Worm (Caenorhabditis elegans): Measurements from ENCODE around the gene F13B6.1.

The F13B6.1 gene

DNA sequence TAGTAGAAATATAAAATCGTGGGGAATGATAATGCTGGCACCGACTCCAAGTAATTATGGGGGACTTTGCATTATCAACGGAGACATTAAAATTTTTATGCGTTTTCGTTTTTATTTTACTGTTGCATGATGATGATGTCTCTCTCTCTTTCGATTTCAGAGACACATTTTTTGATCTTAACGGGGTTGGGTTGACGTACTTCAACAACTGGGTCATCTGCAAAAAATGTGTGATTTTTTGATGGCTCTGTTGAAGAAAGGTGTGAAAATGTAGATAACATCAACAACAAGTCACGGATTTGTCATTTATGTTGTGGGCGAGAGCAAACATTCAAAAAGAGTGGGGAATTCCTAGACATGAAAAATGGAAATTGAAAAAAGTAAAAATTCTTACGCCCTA lies 45.0 kb downstream of the F13B6.1 start, which contains the start of gene F55G1.15:
TSS of gene F55G1.15 (minus strand) at position 101 of the 400 bp plus-strand sequence.
- TF ChIP-seq ztf-29 (GFP tag; IDR thresholded peaks at IDR 0.05), result no peak
- TF ChIP-seq ref-1 (GFP tag; conservative IDR thresholded peaks at IDR 0.05), result no peak
- no peak for TF ChIP-seq tab-1 (GFP tag; IDR thresholded peaks at IDR 0.05)
- no peak for TF ChIP-seq med-1 (GFP tag; optimal IDR thresholded peaks at IDR 0.05; ENCODE audit: insufficient read depth)

DNA sequence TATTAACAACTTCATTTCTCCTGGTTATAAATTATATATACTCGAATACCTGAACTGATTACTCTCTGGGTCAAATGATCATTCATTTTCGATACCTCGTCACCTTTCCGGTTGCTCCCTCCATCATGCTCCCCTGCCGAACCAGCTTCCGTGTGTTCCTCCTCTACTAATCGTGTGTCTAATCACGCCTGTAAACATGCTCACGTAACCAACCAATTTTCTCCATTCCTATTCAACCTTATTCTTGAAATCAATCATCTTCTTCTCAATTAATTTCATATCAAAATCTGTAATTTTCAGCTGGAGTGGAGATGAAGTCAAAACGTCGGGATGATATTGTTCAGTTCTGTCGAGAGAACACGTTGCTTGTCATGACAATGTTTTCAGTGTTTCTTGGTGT lies 47.0 kb downstream of the F13B6.1 start, which contains the start of gene glt-6:
TSS of gene glt-6 (plus strand) at position 301 of the 400 bp plus-strand sequence.
- TF ChIP-seq T22C8.4 (GFP tag; IDR thresholded peaks at IDR 0.05) (no peak), tab-1 (GFP tag; IDR thresholded peaks at IDR 0.05) (no peak), klf-2 (GFP tag; conservative IDR thresholded peaks at IDR 0.05) (no peak), flt-1 (GFP tag; IDR thresholded peaks at IDR 0.05) (no peak), med-1 (GFP tag; optimal IDR thresholded peaks at IDR 0.05; ENCODE audit: insufficient read depth) (no peak), ztf-29 (GFP tag; IDR thresholded peaks at IDR 0.05) (no peak), cog-1 (tag; optimal IDR thresholded peaks at IDR 0.05) (no peak), ref-1 (GFP tag; conservative IDR thresholded peaks at IDR 0.05) (no peak), ztf-23 (GFP tag; IDR thresholded peaks at IDR 0.05) (no peak)

DNA sequence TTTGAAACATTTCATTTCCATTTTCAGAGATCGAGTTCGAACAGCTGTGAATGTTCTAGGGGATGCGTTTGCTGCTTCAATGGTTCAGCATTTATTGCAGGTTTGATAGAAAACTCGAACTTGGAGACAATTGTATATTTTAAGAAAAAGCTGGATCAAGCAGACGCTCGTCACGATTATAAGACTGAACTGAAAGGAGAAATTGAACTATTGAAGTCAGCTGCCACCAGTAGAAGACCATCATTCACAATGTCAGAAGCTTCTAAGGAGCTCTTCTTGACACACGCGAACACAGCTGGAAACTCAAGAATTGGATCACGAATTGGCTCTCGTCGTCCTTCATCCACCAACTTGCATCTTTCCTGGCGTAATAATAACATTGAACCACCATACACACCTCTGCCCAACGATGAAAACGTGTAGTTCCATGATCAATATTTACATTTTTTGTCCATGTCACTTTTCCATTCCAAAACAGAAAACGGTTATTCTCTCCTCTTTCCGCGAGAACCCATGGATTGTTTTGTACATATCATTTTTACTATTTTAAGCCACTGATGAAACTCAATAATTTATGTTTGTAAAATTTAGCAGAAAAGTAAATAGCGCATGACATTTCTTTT lies 49.7 kb downstream of the F13B6.1 start:
- TF ChIP-seq med-1 (GFP tag; optimal IDR thresholded peaks at IDR 0.05; ENCODE audit: insufficient read depth), result no peak
- no peak for TF ChIP-seq tab-1 (GFP tag; IDR thresholded peaks at IDR 0.05)
- TF ChIP-seq ztf-23 (GFP tag; IDR thresholded peaks at IDR 0.05), result no peak
- no peak for TF ChIP-seq cog-1 (tag; optimal IDR thresholded peaks at IDR 0.05)
- no peak for TF ChIP-seq ref-1 (GFP tag; conservative IDR thresholded peaks at IDR 0.05)
- TF ChIP-seq T22C8.4 (GFP tag; IDR thresholded peaks at IDR 0.05), result no peak
- no peak for TF ChIP-seq klf-2 (GFP tag; conservative IDR thresholded peaks at IDR 0.05)
- TF ChIP-seq ztf-29 (GFP tag; IDR thresholded peaks at IDR 0.05), result no peak
- no peak for TF ChIP-seq flt-1 (GFP tag; IDR thresholded peaks at IDR 0.05)

DNA sequence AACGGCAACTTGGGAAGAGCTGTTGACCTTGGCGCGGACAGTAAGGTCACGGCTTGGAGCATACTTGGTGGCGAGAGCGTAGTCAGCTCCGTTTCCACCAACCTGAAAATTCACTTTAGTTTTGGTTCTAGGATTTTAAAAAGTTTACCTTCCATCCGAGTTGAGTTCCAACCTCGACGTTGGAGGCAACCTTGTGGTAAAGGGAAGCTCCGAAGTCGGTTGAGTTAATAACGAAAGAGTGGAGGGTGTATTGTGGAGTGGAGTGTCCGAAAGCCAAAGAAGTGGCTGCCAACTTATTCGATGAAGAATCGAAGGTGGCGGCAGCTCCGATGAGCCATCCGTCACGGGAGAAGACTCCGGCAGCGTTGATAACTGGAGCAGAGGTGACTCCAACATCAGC lies 50.4 kb downstream of the F13B6.1 start:
- TF ChIP-seq ztf-23 (GFP tag; IDR thresholded peaks at IDR 0.05) (no peak), cog-1 (tag; optimal IDR thresholded peaks at IDR 0.05) (no peak), ztf-29 (GFP tag; IDR thresholded peaks at IDR 0.05) (no peak), tab-1 (GFP tag; IDR thresholded peaks at IDR 0.05) (no peak), klf-2 (GFP tag; conservative IDR thresholded peaks at IDR 0.05) (no peak), ref-1 (GFP tag; conservative IDR thresholded peaks at IDR 0.05) (no peak)

DNA sequence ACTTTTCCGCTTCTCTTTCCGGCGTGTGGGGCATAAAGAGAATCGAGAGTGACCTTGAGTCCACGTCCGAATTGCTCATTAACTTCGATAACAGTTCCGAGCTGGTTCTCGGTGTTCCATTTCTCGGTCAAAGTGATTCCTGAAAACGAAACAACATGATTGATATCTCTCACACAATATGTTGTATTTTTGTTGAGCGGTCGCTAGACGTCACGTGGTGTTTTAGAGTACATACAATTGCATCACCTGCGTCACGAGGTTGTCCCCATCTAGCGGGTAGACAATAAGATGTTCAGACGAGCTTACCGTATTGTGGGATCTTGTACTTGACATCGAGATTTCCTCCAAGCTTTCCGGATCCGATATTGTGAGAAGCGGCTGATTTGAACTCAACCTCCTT lies 51.0 kb downstream of the F13B6.1 start:
- TF ChIP-seq cog-1 (tag; optimal IDR thresholded peaks at IDR 0.05) (no peak), klf-2 (GFP tag; conservative IDR thresholded peaks at IDR 0.05) (no peak), T22C8.4 (GFP tag; IDR thresholded peaks at IDR 0.05) (no peak), ztf-29 (GFP tag; IDR thresholded peaks at IDR 0.05) (no peak)

Data from whole organism, midembryonic.